Fruit fly (Drosophila melanogaster): ENCODE measurements around the gene CG32459.

dm6 chr3L:22871030-22871844, 15.4 kb upstream of the CG32459 start:
- no peak for TF ChIP-seq toe (GFP tag; optimal IDR thresholded peaks at IDR 0.05)
- no peak for TF ChIP-seq CG1620 (GFP tag; optimal IDR thresholded peaks at IDR 0.05)
- no peak for TF ChIP-seq pad (GFP tag; optimal IDR thresholded peaks at IDR 0.05)

Measured in whole organism, adult.